Worm (Caenorhabditis elegans) whole organism, L3 larva: ENCODE measurements around the gene hum-2.

Experiments used
- R02D3.7 ChIP-seq: fragments of 150-350 bp; optimal IDR thresholded peaks from 2 replicates; lab custom pipeline; 2014; ENCODE audit warnings: missing biosample characterization, missing genetic modification characterization
- ZK546.5 ChIP-seq: sonication (generic microtip); optimal IDR thresholded peaks from 2 replicates; lab custom pipeline; 2017; ENCODE audit warnings: missing biosample characterization, missing genetic modification characterization
- aly-2 ChIP-seq: fragments of 150-350 bp; optimal IDR thresholded peaks from 2 replicates; lab custom pipeline; 2014; ENCODE audit warnings: missing biosample characterization, missing genetic modification characterization
- ama-1 ChIP-seq: fragments of 150-350 bp; optimal IDR thresholded peaks from 2 replicates; lab custom pipeline; 2018
- ceh-16 ChIP-seq: sonication (generic microtip); optimal IDR thresholded peaks from 2 replicates; lab custom pipeline; 2017; ENCODE audit warnings: missing biosample characterization, missing genetic modification characterization
- ceh-28 ChIP-seq: fragments of 150-350 bp; optimal IDR thresholded peaks from 2 replicates; lab custom pipeline; 2014; ENCODE audit warnings: missing biosample characterization, missing genetic modification reagents, missing genetic modification characterization
- daf-12 ChIP-seq: fragments of 150-350 bp; optimal IDR thresholded peaks from 2 replicates; lab custom pipeline; 2014; ENCODE audit warnings: missing biosample characterization, missing genetic modification reagents, missing genetic modification characterization
- egl-27 ChIP-seq: sonication (generic microtip); optimal IDR thresholded peaks from 4 replicates; lab custom pipeline; 2017; ENCODE audit warnings: missing biosample characterization, missing genetic modification reagents, missing genetic modification characterization
- egl-5 ChIP-seq: fragments of 150-350 bp; optimal IDR thresholded peaks from 2 replicates; lab custom pipeline; 2017; ENCODE audit warnings: missing biosample characterization, missing genetic modification reagents, missing genetic modification characterization, inconsistent platforms
- elt-2 ChIP-seq: sonication (generic microtip); optimal IDR thresholded peaks from 2 replicates; lab custom pipeline; 2016; ENCODE audit warnings: missing genetic modification reagents, mild to moderate bottlenecking, missing genetic modification characterization, missing compliant biosample characterization
- elt-3 ChIP-seq, 3 experiments: fragments of 150-350 bp in 1 of 3; sonication (generic microtip) in 2 of 3; optimal IDR thresholded peaks; 2 replicates in 2 of 3; 4 replicates in 1 of 3; lab custom pipeline; 2014 to 2017; ENCODE audit warnings: missing biosample characterization in 3 of 3, missing genetic modification characterization in 3 of 3
- eor-1 ChIP-seq, 2 experiments: fragments of 150-350 bp; optimal IDR thresholded peaks; 2 replicates each; lab custom pipeline; 2014 to 2018; ENCODE audit warnings: missing biosample characterization in 2 of 2, missing genetic modification characterization in 2 of 2
- fkh-10 ChIP-seq: sonication (generic microtip); optimal IDR thresholded peaks from 2 replicates; lab custom pipeline; 2017; ENCODE audit warnings: missing biosample characterization, missing genetic modification reagents, missing genetic modification characterization
- fkh-2 ChIP-seq: fragments of 150-350 bp; optimal IDR thresholded peaks from 2 replicates; lab custom pipeline; 2014; ENCODE audit warnings: missing biosample characterization, missing genetic modification reagents, missing genetic modification characterization
- fos-1 ChIP-seq: fragments of 150-350 bp; optimal IDR thresholded peaks from 2 replicates; lab custom pipeline; 2014; ENCODE audit warnings: missing biosample characterization, missing genetic modification characterization
- hmg-11 ChIP-seq: sonication (generic microtip); optimal IDR thresholded peaks from 2 replicates; lab custom pipeline; 2016; ENCODE audit warnings: missing genetic modification characterization, missing compliant biosample characterization
- jun-1 ChIP-seq: fragments of 150-350 bp; optimal IDR thresholded peaks from 2 replicates; lab custom pipeline; 2014; ENCODE audit warnings: missing biosample characterization, missing genetic modification reagents, missing genetic modification characterization
- lin-15B ChIP-seq: fragments of 150-350 bp; optimal IDR thresholded peaks from 2 replicates; lab custom pipeline; 2014; ENCODE audit warnings: missing biosample characterization, missing genetic modification characterization
- lin-39 ChIP-seq: fragments of 150-350 bp; optimal IDR thresholded peaks from 2 replicates; lab custom pipeline; 2018; ENCODE audit warnings: missing biosample characterization, missing genetic modification reagents, missing genetic modification characterization
- mdl-1 ChIP-seq: fragments of 150-350 bp; optimal IDR thresholded peaks from 2 replicates; lab custom pipeline; 2014; ENCODE audit warnings: missing biosample characterization, missing genetic modification characterization
- mml-1 ChIP-seq: fragments of 150-350 bp; sonication (generic microtip); optimal IDR thresholded peaks from 3 replicates; lab custom pipeline; 2014; ENCODE audit warnings: missing biosample characterization, missing genetic modification characterization
- nfya-1 ChIP-seq: sonication (generic microtip); optimal IDR thresholded peaks from 2 replicates; lab custom pipeline; 2017; ENCODE audit warnings: missing genetic modification characterization, mild to moderate bottlenecking, missing compliant biosample characterization, antibody characterized with exemption, moderate library complexity; ENCODE audit not compliant: insufficient read depth
- nhr-11 ChIP-seq: fragments of 150-350 bp; optimal IDR thresholded peaks from 2 replicates; lab custom pipeline; 2014; ENCODE audit warnings: missing biosample characterization, missing genetic modification characterization
- nhr-12 ChIP-seq: fragments of 150-350 bp; optimal IDR thresholded peaks from 2 replicates; lab custom pipeline; 2014; ENCODE audit warnings: missing biosample characterization, missing genetic modification characterization
- nhr-237 ChIP-seq: fragments of 150-350 bp; optimal IDR thresholded peaks from 2 replicates; lab custom pipeline; 2014; ENCODE audit warnings: missing biosample characterization, missing genetic modification characterization
- nhr-25 ChIP-seq: sonication (generic microtip); optimal IDR thresholded peaks from 2 replicates; lab custom pipeline; 2017; ENCODE audit warnings: missing biosample characterization, missing genetic modification characterization
- nhr-28 ChIP-seq: fragments of 150-350 bp; optimal IDR thresholded peaks from 2 replicates; lab custom pipeline; 2014; ENCODE audit warnings: missing biosample characterization, missing genetic modification characterization
- nhr-43 ChIP-seq: sonication (generic microtip); optimal IDR thresholded peaks from 2 replicates; lab custom pipeline; 2016; ENCODE audit warnings: mild to moderate bottlenecking, missing genetic modification characterization, missing compliant biosample characterization; ENCODE audit not compliant: poor library complexity, severe bottlenecking
- nhr-67 ChIP-seq: fragments of 150-350 bp; optimal IDR thresholded peaks from 2 replicates; lab custom pipeline; 2014; ENCODE audit warnings: missing biosample characterization, missing genetic modification characterization
- nhr-76 ChIP-seq: fragments of 150-350 bp; sonication (generic microtip); optimal IDR thresholded peaks from 5 replicates; lab custom pipeline; 2014; ENCODE audit warnings: missing biosample characterization, missing genetic modification characterization
- nhr-77 ChIP-seq: fragments of 150-350 bp; optimal IDR thresholded peaks from 2 replicates; lab custom pipeline; 2014; ENCODE audit warnings: missing biosample characterization, missing genetic modification characterization
- pha-4 ChIP-seq: fragments of 150-350 bp; optimal IDR thresholded peaks from 2 replicates; lab custom pipeline; 2014; ENCODE audit warnings: missing biosample characterization, missing genetic modification reagents, missing genetic modification characterization
- pqm-1 ChIP-seq: fragments of 150-350 bp; optimal IDR thresholded peaks from 2 replicates; lab custom pipeline; 2017; ENCODE audit warnings: missing biosample characterization, missing genetic modification characterization, inconsistent platforms
- skn-1 ChIP-seq: fragments of 150-350 bp; optimal IDR thresholded peaks from 2 replicates; lab custom pipeline; 2014; ENCODE audit warnings: missing biosample characterization, missing genetic modification characterization
- snpc-4 ChIP-seq: fragments of 150-350 bp; optimal IDR thresholded peaks from 2 replicates; lab custom pipeline; 2014; ENCODE audit warnings: missing biosample characterization, missing genetic modification characterization
- zag-1 ChIP-seq: fragments of 150-350 bp; optimal IDR thresholded peaks from 2 replicates; lab custom pipeline; 2014; ENCODE audit warnings: missing biosample characterization, missing genetic modification characterization
- ztf-11 ChIP-seq: fragments of 150-350 bp; optimal IDR thresholded peaks from 2 replicates; lab custom pipeline; 2014; ENCODE audit warnings: missing biosample characterization, missing genetic modification characterization

Gene hum-2

DNA sequence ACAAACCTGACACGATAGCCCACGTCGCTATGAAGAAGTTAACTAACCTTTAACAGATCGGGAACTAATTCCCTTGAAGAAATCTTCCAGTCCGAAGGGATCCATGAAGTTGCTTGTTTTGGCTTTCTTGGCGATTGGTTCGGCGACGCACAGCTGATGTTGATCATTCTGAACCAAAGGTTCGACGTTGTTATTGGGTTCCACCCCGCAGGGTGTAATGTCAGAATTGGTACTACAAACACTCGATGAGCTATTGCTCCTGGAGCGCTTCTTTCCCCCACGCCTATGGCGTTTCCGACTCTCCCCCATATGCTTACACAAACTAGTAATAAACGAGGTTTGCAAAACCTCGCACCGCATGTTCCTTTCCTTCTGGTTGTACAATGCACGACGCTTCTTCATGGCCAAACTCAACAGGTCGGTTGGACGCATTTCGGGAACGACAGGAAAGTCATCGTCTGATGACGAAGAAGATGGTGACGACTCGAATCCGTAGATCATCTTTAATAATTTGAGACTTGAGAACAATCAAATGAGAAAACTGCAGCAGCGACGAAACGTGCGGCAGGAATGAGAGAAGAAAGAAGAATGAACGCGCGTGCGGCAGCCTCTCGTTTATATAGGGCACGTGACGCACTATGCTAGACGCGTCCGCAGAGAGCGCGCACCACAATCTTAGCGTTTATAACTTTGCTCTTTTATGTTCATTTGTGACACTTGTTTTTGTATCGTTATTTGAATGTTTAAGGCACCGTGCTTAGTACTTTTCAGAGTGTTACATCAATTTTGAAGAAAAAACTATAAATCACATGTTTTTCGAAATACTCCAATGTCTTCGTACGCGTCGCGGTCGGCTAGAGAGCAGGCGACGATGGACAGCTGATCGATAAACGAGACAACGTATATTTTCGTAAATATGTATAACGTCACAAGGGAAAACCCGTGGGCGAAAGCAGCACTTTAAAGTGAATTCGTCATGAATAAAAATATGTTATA is 42.0 kb upstream of the hum-2 start, which contains the start of gene tos-1 (continued):
- no peak for TF ChIP-seq ceh-16 (tag; lab: Kevin White, UChicago)
- peak; percentile 47 for TF ChIP-seq ZK546.5 (tag; lab: Kevin White, UChicago)
- peak; percentile 98 for TF ChIP-seq jun-1
- peak; percentile 73 for TF ChIP-seq nhr-28 (tag; lab: Kevin White, UChicago)
- peak; percentile 76 for TF ChIP-seq pqm-1 (tag; lab: Kevin White, UChicago)
- TF ChIP-seq nfya-1 (tag; lab: Kevin White, UChicago) = peak; percentile 90
- no peak for TF ChIP-seq nhr-237 (tag; lab: Kevin White, UChicago)
- TF ChIP-seq nhr-11 = peak; percentile 97
- TF ChIP-seq nhr-25 (tag; lab: Kevin White, UChicago) = peak; percentile 99
- TF ChIP-seq mml-1 = peak; percentile 12
- TF ChIP-seq elt-2 (tag; lab: Kevin White, UChicago) = peak; percentile 93
- peak; percentile 60 for TF ChIP-seq daf-12
- TF ChIP-seq fkh-2 = no peak
- no peak for TF ChIP-seq nhr-67 (tag; lab: Kevin White, UChicago)
- TF ChIP-seq mdl-1 (tag; lab: Kevin White, UChicago) = peak; percentile 97
- no peak for TF ChIP-seq aly-2 (tag; lab: Kevin White, UChicago)
- peak; percentile 22 to 95 (median 91) for TF ChIP-seq elt-3 (tag; optimal IDR thresholded peaks at IDR 0.05; lab: Kevin White, UChicago)
- TF ChIP-seq nhr-77 = peak; percentile 62
- peak; percentile 53 for TF ChIP-seq snpc-4 (tag; lab: Kevin White, UChicago)
- no peak for TF ChIP-seq nhr-12
- TF ChIP-seq zag-1 (tag; lab: Kevin White, UChicago) = peak; percentile 64

DNA sequence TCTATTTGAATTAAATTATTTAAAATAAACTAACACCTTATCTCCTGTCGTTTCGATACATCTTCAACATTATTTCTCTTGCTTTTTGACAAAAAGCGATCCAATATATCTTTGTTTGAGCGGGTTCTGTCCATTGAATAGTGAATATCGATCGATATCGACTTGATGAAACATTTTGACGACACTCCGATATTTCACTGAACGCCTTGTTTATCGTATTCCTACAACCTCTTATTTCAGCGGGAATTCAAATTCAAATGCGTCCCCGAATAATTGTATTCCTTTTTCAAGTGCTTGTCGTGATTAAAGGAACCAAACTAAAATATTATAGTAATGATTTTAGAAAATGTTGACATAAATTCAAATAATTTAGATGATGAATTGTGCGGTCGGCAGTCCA is 39.2 kb upstream of the hum-2 start, which contains the start of the genes K07B1.7 and try-5:
Gene K07B1.7 (minus strand): TSS at position 159 of the 400 bp plus-strand sequence.
Gene try-5 (plus strand): TSS at position 241 of the 400 bp plus-strand sequence.
- TF ChIP-seq egl-5 (tag; lab: Kevin White, UChicago) = peak; percentile 54
- TF ChIP-seq nhr-43 = no peak
- TF ChIP-seq ceh-28 (tag; lab: Kevin White, UChicago) = peak; percentile 94
- TF ChIP-seq R02D3.7 = peak; percentile 96
- peak; percentile 82 for TF ChIP-seq nfya-1 (tag; lab: Kevin White, UChicago)
- peak; percentile 12 for TF ChIP-seq lin-39
- TF ChIP-seq pha-4 (tag; lab: Kevin White, UChicago) = peak; percentile 85
- peak; percentile 61 for TF ChIP-seq skn-1 (tag; lab: Kevin White, UChicago)
- no peak for TF ChIP-seq fos-1
- TF ChIP-seq nhr-25 (tag; lab: Kevin White, UChicago) = peak; percentile 62
- no peak for TF ChIP-seq hmg-11 (tag; lab: Kevin White, UChicago)
- peak; percentile 64 for TF ChIP-seq lin-15B (tag; lab: Kevin White, UChicago)

DNA sequence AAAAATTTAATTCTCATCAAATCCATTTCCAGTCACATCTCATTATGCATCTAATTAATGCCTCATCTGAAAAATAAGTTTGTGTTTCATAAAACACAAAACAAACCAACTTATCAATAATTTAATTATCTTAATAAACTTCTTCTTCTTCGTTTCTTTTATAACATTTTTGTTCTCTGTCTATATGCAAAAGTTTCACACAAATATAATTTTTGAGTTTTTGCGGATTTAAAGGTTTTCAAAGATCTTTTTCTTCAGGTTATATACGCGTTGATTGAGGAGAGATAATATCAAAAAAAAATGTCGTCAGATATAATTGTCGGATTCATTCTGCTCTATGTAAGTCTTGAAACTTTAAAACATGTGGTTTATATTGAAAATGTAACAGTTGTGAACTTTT is 36.3 kb upstream of the hum-2 start, which contains the start of gene srx-47:
Gene srx-47 (plus strand): TSS at position 301 of the 400 bp plus-strand sequence.
- TF ChIP-seq egl-27 (tag; lab: Kevin White, UChicago) = no peak
- no peak for TF ChIP-seq lin-15B (tag; lab: Kevin White, UChicago)
- TF ChIP-seq nhr-67 (tag; lab: Kevin White, UChicago) = no peak
- TF ChIP-seq ztf-11 = no peak
- TF ChIP-seq nhr-77 = no peak
- no peak for TF ChIP-seq ama-1 (lab: Kevin White, UChicago)
- no peak for TF ChIP-seq hmg-11 (tag; lab: Kevin White, UChicago)
- TF ChIP-seq nhr-76 (tag; lab: Kevin White, UChicago) = no peak
- no peak for TF ChIP-seq fkh-10 (GFP tag; lab: Kevin White, UChicago)
- no peak for TF ChIP-seq snpc-4 (tag; lab: Kevin White, UChicago)
- no peak for TF ChIP-seq fos-1
- no peak for TF ChIP-seq nhr-237 (tag; lab: Kevin White, UChicago)
- no peak for TF ChIP-seq ceh-16 (tag; lab: Kevin White, UChicago)
- no peak for TF ChIP-seq ZK546.5 (tag; lab: Kevin White, UChicago)
- no peak for TF ChIP-seq fkh-2
- no peak for TF ChIP-seq skn-1 (tag; lab: Kevin White, UChicago)
- no peak for TF ChIP-seq jun-1
- no peak for TF ChIP-seq eor-1 (tag; optimal IDR thresholded peaks at IDR 0.05; lab: Kevin White, UChicago)
- no peak for TF ChIP-seq daf-12
